Worm (Caenorhabditis elegans): Measurements from ENCODE around the gene pqn-71.
A peak's percentile ranks its signal among the peaks of the same experiment; 100 is the strongest.

The pqn-71 gene

ce11 chrV:15505068-15505467, 39.6 kb downstream of the pqn-71 start (continued):
- TF ChIP-seq ceh-40 (GFP tag; IDR thresholded peaks at IDR 0.05), result no peak

- peak; percentile 70 for TF ChIP-seq xnd-1 (tag; optimal IDR thresholded peaks at IDR 0.05)
- peak; percentile 30 for TF ChIP-seq K12H6.12 (tag; optimal IDR thresholded peaks at IDR 0.05)
- TF ChIP-seq snpc-1.1 (tag; optimal IDR thresholded peaks at IDR 0.05; ENCODE audit: insufficient read depth), result peak; percentile 63
- no peak for TF ChIP-seq ceh-58 (GFP tag; IDR thresholded peaks at IDR 0.05)
- TF ChIP-seq snpc-1.3 (tag; optimal IDR thresholded peaks at IDR 0.05; ENCODE audit: insufficient read depth), result peak; percentile 85
- peak; percentile 75 for TF ChIP-seq mcd-1 (GFP tag; IDR thresholded peaks at IDR 0.05)
- peak; percentile 49 for TF ChIP-seq madf-8 (GFP tag; conservative IDR thresholded peaks at IDR 0.05)
- TF ChIP-seq dox-1 (GFP tag; IDR thresholded peaks at IDR 0.05), result peak; percentile 66
- TF ChIP-seq tbp1 (GFP tag; optimal IDR thresholded peaks at IDR 0.05), result peak; percentile 70
- TF ChIP-seq attf-5 (GFP tag; optimal IDR thresholded peaks at IDR 0.05), result peak; percentile 11
- peak; percentile 63 for TF ChIP-seq tlf-1 (GFP tag; optimal IDR thresholded peaks at IDR 0.05)
- TF ChIP-seq C06A6.2 (GFP tag; conservative IDR thresholded peaks at IDR 0.05), result no peak
- peak; percentile 38; the same call in 1 of the 2 replicates for TF ChIP-seq ceh-100 (GFP tag; IDR thresholded peaks at IDR 0.05)
- TF ChIP-seq him-1 (tag; optimal IDR thresholded peaks at IDR 0.05), result peak; percentile 76
- peak; percentile 67 for TF ChIP-seq attf-3 (GFP tag; conservative IDR thresholded peaks at IDR 0.05)
- TF ChIP-seq F33H1.4 (GFP tag; IDR thresholded peaks at IDR 0.05), result peak; percentile 99
- TF ChIP-seq Y53G8AR.9 (GFP tag; conservative IDR thresholded peaks at IDR 0.05), result peak; percentile 79
- TF ChIP-seq lsy-27 (tag; optimal IDR thresholded peaks at IDR 0.05; ENCODE audit: borderline replicate concordance, insufficient read depth), result peak; percentile 34
- no peak for TF ChIP-seq atf-7 (tag; optimal IDR thresholded peaks at IDR 0.05)
- peak; percentile 40; the same call in 1 of the 2 replicates for TF ChIP-seq B0336.3 (GFP tag; IDR thresholded peaks at IDR 0.05)
- TF ChIP-seq hlh-12 (tag; optimal IDR thresholded peaks at IDR 0.05), result no peak
- peak; percentile 97 for TF ChIP-seq lsl-1 (GFP tag; optimal IDR thresholded peaks at IDR 0.05)
- TF ChIP-seq F52B5.7 (tag; optimal IDR thresholded peaks at IDR 0.05), result no peak
- TF ChIP-seq madf-6 (GFP tag; IDR thresholded peaks at IDR 0.05), result peak; percentile 91
- TF ChIP-seq B0261.1 (tag; optimal IDR thresholded peaks at IDR 0.05), result peak; percentile 46
- TF ChIP-seq pbrm-1 (GFP tag; IDR thresholded peaks at IDR 0.05), result peak; percentile 90
- TF ChIP-seq F57A8.1 (GFP tag; optimal IDR thresholded peaks at IDR 0.05), result no peak
- TF ChIP-seq lin-35 (GFP tag; optimal IDR thresholded peaks at IDR 0.05), result peak in 1 of 3 experiments; percentile 81
- TF ChIP-seq F23B12.7 (tag; optimal IDR thresholded peaks at IDR 0.05; ENCODE audit: insufficient read depth), result peak; percentile 78
- peak; percentile 75 for TF ChIP-seq F49E8.2 (tag; optimal IDR thresholded peaks at IDR 0.05; ENCODE audit: insufficient read depth)
- no peak for TF ChIP-seq ztf-25 (GFP tag; IDR thresholded peaks at IDR 0.05)
- peak; percentile 85 for TF ChIP-seq nfyb-1 (GFP tag; IDR thresholded peaks at IDR 0.05)
- TF ChIP-seq ceh-27 (GFP tag; optimal IDR thresholded peaks at IDR 0.05), result peak; percentile 62
- no peak for TF ChIP-seq gei-17 (GFP tag; optimal IDR thresholded peaks at IDR 0.05)
- peak; percentile 52 for TF ChIP-seq dpl-1 (GFP tag; optimal IDR thresholded peaks at IDR 0.05)
- peak; percentile 46; the same call in 1 of the 2 replicates for TF ChIP-seq attf-6 (GFP tag; IDR thresholded peaks at IDR 0.05)
- no peak for TF ChIP-seq hrde-1 (tag; optimal IDR thresholded peaks at IDR 0.05; ENCODE audit: borderline replicate concordance)
- no peak for TF ChIP-seq Y79H2A.3 (GFP tag; conservative IDR thresholded peaks at IDR 0.05)
- 0 out of 2 replicates have a peak, but pooled peaks have one; percentile 48 for TF ChIP-seq Y95B8A.8 (GFP tag; IDR thresholded peaks at IDR 0.05)
- TF ChIP-seq madf-3 (GFP tag; IDR thresholded peaks at IDR 0.05), result peak; percentile 58; the same call in 1 of the 2 replicates
- peak; percentile 63 for TF ChIP-seq hmg-1.2 (GFP tag; IDR thresholded peaks at IDR 0.05)
- no peak for TF ChIP-seq cebp-1 (GFP tag; IDR thresholded peaks at IDR 0.05)
- TF ChIP-seq cebp-1 (tag; optimal IDR thresholded peaks at IDR 0.05), result peak; percentile 64
These were observed 46.2 kb downstream of the pqn-71 start, which contains the start of gene rpl-38 for ce11 chrV:15511613-15512216. Gene rpl-38, plus strand, starts transcription at chrV:15512166.

Measured in whole organism, young adult.